Worm (Caenorhabditis elegans): ENCODE results near the gene ugt-36.
A peak's percentile ranks its signal among the peaks of the same experiment; 100 is the strongest.

ce11 chrV:7150570-7150969 is 16.2 kb upstream of the ugt-36 start, which contains the start of gene F10D2.8:
- TF ChIP-seq lin-13 (GFP tag; optimal IDR thresholded peaks at IDR 0.05) (no peak), mes-2 (tag; optimal IDR thresholded peaks at IDR 0.05; ENCODE audit: poor library complexity, severe bottlenecking) (no peak), snpc-4 (tag; optimal IDR thresholded peaks at IDR 0.05) (no peak), R02D3.7 (tag; optimal IDR thresholded peaks at IDR 0.05) (no peak), lsy-2 (tag; optimal IDR thresholded peaks at IDR 0.05) (no peak), lin-1 (GFP tag; IDR thresholded peaks at IDR 0.05) (no peak), pqm-1 (tag; optimal IDR thresholded peaks at IDR 0.05) (peak; percentile 62), Y5F2A.4 (GFP tag; optimal IDR thresholded peaks at IDR 0.05) (no peak), ama-1 (optimal IDR thresholded peaks at IDR 0.05) (no peak), ceh-62 (tag; optimal IDR thresholded peaks at IDR 0.05) (no peak)

All from whole organism, L4 larva.